Fruit fly (Drosophila melanogaster) whole organism, embryonic: ENCODE measurements around the gene Syx5.

Experiments used
- Aef1 ChIP-seq: fragments of 200-800 bp; sonication (Bioruptor generic); IDR thresholded peaks from 3 replicates; pipeline ENCODE4 v1.3.6; 2022; ENCODE audit warnings: missing biosample characterization, missing genetic modification characterization
- Antp ChIP-seq: fragments of 200-800 bp; sonication (Bioruptor generic); optimal IDR thresholded peaks from 3 replicates; lab custom pipeline; 2016; ENCODE audit warnings: missing biosample characterization, missing genetic modification characterization
- BtbVII ChIP-seq: fragments of 200-800 bp; sonication (Bioruptor generic); optimal IDR thresholded peaks from 3 replicates; lab custom pipeline; 2017; ENCODE audit warnings: missing biosample characterization, mild to moderate bottlenecking, missing genetic modification characterization
- CG10274 ChIP-seq: fragments of 200-800 bp; sonication (Bioruptor generic); optimal IDR thresholded peaks from 3 replicates; lab custom pipeline; 2017; ENCODE audit warnings: missing biosample characterization, mild to moderate bottlenecking, missing genetic modification characterization
- CG10431 ChIP-seq: fragments of 200-800 bp; sonication (Bioruptor generic); optimal IDR thresholded peaks from 3 replicates; lab custom pipeline; 2018; ENCODE audit warnings: missing biosample characterization, mild to moderate bottlenecking, missing genetic modification characterization
- CG10543 ChIP-seq: fragments of 200-800 bp; sonication (Bioruptor generic); optimal IDR thresholded peaks from 3 replicates; lab custom pipeline; 2017; ENCODE audit warnings: missing biosample characterization, mild to moderate bottlenecking, missing genetic modification characterization, moderate library complexity
- CG11456 ChIP-seq: fragments of 200-800 bp; sonication (Bioruptor generic); IDR thresholded peaks from 3 replicates; pipeline ENCODE4 v1.3.6; 2022; ENCODE audit warnings: missing biosample characterization, missing genetic modification characterization
- CG11723 ChIP-seq: fragments of 200-800 bp; sonication (Bioruptor generic); optimal IDR thresholded peaks from 2 replicates; lab custom pipeline; 2017; ENCODE audit warnings: missing biosample characterization, mild to moderate bottlenecking, missing genetic modification characterization
- CG12769 ChIP-seq: fragments of 200-800 bp; sonication (Bioruptor generic); optimal IDR thresholded peaks from 2 replicates; lab custom pipeline; 2019; ENCODE audit warnings: missing biosample characterization, mild to moderate bottlenecking, missing genetic modification characterization, moderate library complexity
- CG14050 ChIP-seq: fragments of 200-800 bp; sonication (Bioruptor generic); IDR thresholded peaks from 3 replicates; pipeline ENCODE4 v1.3.6; 2022; ENCODE audit warnings: missing biosample characterization, missing genetic modification characterization
- CG15011 ChIP-seq: fragments of 200-800 bp; sonication (Bioruptor generic); optimal IDR thresholded peaks from 3 replicates; lab custom pipeline; 2018; ENCODE audit warnings: missing biosample characterization, mild to moderate bottlenecking, missing genetic modification characterization
- CG15073 ChIP-seq: fragments of 200-800 bp; sonication (Bioruptor generic); optimal IDR thresholded peaks from 2 replicates; lab custom pipeline; 2016; ENCODE audit warnings: missing biosample characterization, missing genetic modification characterization
- CG16815 ChIP-seq: fragments of 200-800 bp; sonication (Bioruptor generic); optimal IDR thresholded peaks from 3 replicates; lab custom pipeline; 2017; ENCODE audit warnings: missing biosample characterization, mild to moderate bottlenecking, missing genetic modification characterization
- CG17328 ChIP-seq: fragments of 200-800 bp; sonication (Bioruptor generic); IDR thresholded peaks from 2 replicates; pipeline ENCODE4 v1.3.6; 2022; ENCODE audit warnings: missing biosample characterization, missing genetic modification characterization
- CG17385 ChIP-seq: fragments of 200-800 bp; sonication (Bioruptor generic); optimal IDR thresholded peaks from 3 replicates; lab custom pipeline; 2018; ENCODE audit warnings: missing biosample characterization, mild to moderate bottlenecking, missing genetic modification characterization
- CG1832 ChIP-seq: fragments of 200-800 bp; sonication (Bioruptor generic); optimal IDR thresholded peaks from 2 replicates; lab custom pipeline; 2017; ENCODE audit warnings: missing biosample characterization, mild to moderate bottlenecking, missing genetic modification characterization, inconsistent platforms
- CG2712 ChIP-seq: fragments of 200-800 bp; optimal IDR thresholded peaks from 3 replicates; lab custom pipeline; 2019; ENCODE audit warnings: missing biosample characterization, mild to moderate bottlenecking, missing genetic modification characterization, moderate library complexity
- CG30020 ChIP-seq: fragments of 200-800 bp; optimal IDR thresholded peaks from 2 replicates; lab custom pipeline; 2019; ENCODE audit warnings: missing biosample characterization, mild to moderate bottlenecking, missing genetic modification characterization, moderate library complexity
- CG31365 ChIP-seq: fragments of 200-800 bp; sonication (Bioruptor generic); optimal IDR thresholded peaks from 2 replicates; lab custom pipeline; 2018; ENCODE audit warnings: missing biosample characterization, mild to moderate bottlenecking, missing genetic modification characterization
- CG34376 ChIP-seq: fragments of 200-800 bp; sonication (Bioruptor generic); optimal IDR thresholded peaks from 2 replicates; lab custom pipeline; 2018; ENCODE audit warnings: missing biosample characterization, mild to moderate bottlenecking, missing genetic modification characterization
- CG4854 ChIP-seq: fragments of 200-800 bp; sonication (Bioruptor generic); optimal IDR thresholded peaks from 2 replicates; lab custom pipeline; 2016; ENCODE audit warnings: missing biosample characterization, missing genetic modification characterization, inconsistent platforms
- CG7745 ChIP-seq: fragments of 200-800 bp; sonication (Bioruptor generic); optimal IDR thresholded peaks from 2 replicates; lab custom pipeline; 2018; ENCODE audit warnings: missing biosample characterization, mild to moderate bottlenecking, missing genetic modification characterization, moderate library complexity
- CG7786 ChIP-seq: fragments of 200-800 bp; sonication (Bioruptor generic); optimal IDR thresholded peaks from 2 replicates; lab custom pipeline; 2016; ENCODE audit warnings: missing biosample characterization, missing genetic modification characterization
- CG8359 ChIP-seq: fragments of 200-800 bp; sonication (Bioruptor generic); optimal IDR thresholded peaks from 2 replicates; lab custom pipeline; 2017; ENCODE audit warnings: missing biosample characterization, mild to moderate bottlenecking, missing genetic modification characterization, borderline replicate concordance
- CrebB ChIP-seq: fragments of 200-800 bp; sonication (Bioruptor generic); optimal IDR thresholded peaks from 3 replicates; lab custom pipeline; 2018; ENCODE audit warnings: missing biosample characterization, mild to moderate bottlenecking, missing genetic modification characterization
- Dad ChIP-seq: fragments of 200-800 bp; sonication (Bioruptor generic); optimal IDR thresholded peaks from 3 replicates; lab custom pipeline; 2016; ENCODE audit warnings: missing biosample characterization, missing genetic modification characterization
- Jarid2 ChIP-seq: fragments of 200-800 bp; sonication (Bioruptor generic); optimal IDR thresholded peaks from 3 replicates; lab custom pipeline; 2017; ENCODE audit warnings: mild to moderate bottlenecking, missing biosample characterization, missing genetic modification reagents, missing genetic modification characterization
- Med ChIP-seq: fragments of 200-800 bp; sonication (Bioruptor generic); peaks from one replicate; lab custom pipeline; 2016; ENCODE audit warnings: missing biosample characterization, missing genetic modification characterization, mild to moderate bottlenecking, inconsistent platforms, moderate library complexity
- Meics ChIP-seq: fragments of 200-800 bp; sonication (Bioruptor generic); optimal IDR thresholded peaks from 2 replicates; lab custom pipeline; 2017; ENCODE audit warnings: missing biosample characterization, mild to moderate bottlenecking, missing genetic modification characterization
- NC2α ChIP-seq: fragments of 200-800 bp; sonication (Bioruptor generic); optimal IDR thresholded peaks from 2 replicates; lab custom pipeline; 2016; ENCODE audit warnings: missing biosample characterization, missing genetic modification characterization
- NFAT ChIP-seq: fragments of 200-800 bp; sonication (Bioruptor generic); IDR thresholded peaks from 2 replicates; pipeline ENCODE4 v1.3.6; 2022; ENCODE audit warnings: missing biosample characterization, missing genetic modification characterization
- NK7.1 ChIP-seq: fragments of 200-800 bp; sonication (Bioruptor generic); optimal IDR thresholded peaks from 3 replicates; lab custom pipeline; 2016; ENCODE audit warnings: missing biosample characterization, missing genetic modification characterization
- Rfx ChIP-seq: fragments of 200-800 bp; sonication (Bioruptor generic); IDR thresholded peaks from 2 replicates; pipeline ENCODE4 v1.3.6; 2022; ENCODE audit warnings: missing biosample characterization, missing genetic modification characterization
- Ssrp ChIP-seq: fragments of 200-800 bp; sonication (Bioruptor generic); optimal IDR thresholded peaks from 2 replicates; lab custom pipeline; 2018; ENCODE audit warnings: missing biosample characterization, mild to moderate bottlenecking, missing genetic modification characterization, moderate library complexity
- bcd ChIP-seq: fragments of 200-800 bp; sonication (Bioruptor generic); optimal IDR thresholded peaks from 2 replicates; lab custom pipeline; 2017; ENCODE audit warnings: missing biosample characterization, mild to moderate bottlenecking, missing genetic modification characterization
- chif ChIP-seq, 2 experiments: fragments of 200-800 bp; sonication (Bioruptor generic); optimal IDR thresholded peaks; 3 replicates each; lab custom pipeline; 2016; ENCODE audit warnings: missing biosample characterization in 2 of 2, missing genetic modification characterization in 2 of 2
- exex ChIP-seq: fragments of 200-800 bp; sonication (Bioruptor generic); optimal IDR thresholded peaks from 4 replicates; lab custom pipeline; 2018; ENCODE audit warnings: missing biosample characterization, mild to moderate bottlenecking, missing genetic modification characterization, moderate library complexity
- gcm2 ChIP-seq: fragments of 200-800 bp; sonication (Bioruptor generic); optimal IDR thresholded peaks from 2 replicates; lab custom pipeline; 2016; ENCODE audit warnings: missing biosample characterization, missing genetic modification characterization
- gfzf ChIP-seq: fragments of 200-800 bp; sonication (Bioruptor generic); optimal IDR thresholded peaks from 2 replicates; lab custom pipeline; 2016; ENCODE audit warnings: missing biosample characterization, mild to moderate bottlenecking, missing genetic modification characterization, moderate library complexity
- gsb ChIP-seq: fragments of 200-800 bp; sonication (Bioruptor generic); IDR thresholded peaks from 2 replicates; pipeline ENCODE4 v1.3.6; 2022; ENCODE audit warnings: missing biosample characterization, missing genetic modification characterization
- gsb-n ChIP-seq: fragments of 200-800 bp; sonication (Bioruptor generic); optimal IDR thresholded peaks from 3 replicates; lab custom pipeline; 2018; ENCODE audit warnings: missing biosample characterization, mild to moderate bottlenecking, missing genetic modification characterization
- hkb ChIP-seq, 2 experiments: fragments of 200-800 bp in 1 of 2; fragments of >200 bp in 1 of 2; sonication (Bioruptor generic) in 1 of 2; IDR thresholded peaks in 1 of 2; optimal IDR thresholded peaks in 1 of 2; 2 replicates each; pipeline versions ENCODE4 v1.3.6 to Lab custom; 2017 to 2022; ENCODE audit warnings: missing biosample characterization in 1 of 2, missing genetic modification characterization in 1 of 2
- hth ChIP-seq: fragments of >200 bp; optimal IDR thresholded peaks from 2 replicates; lab custom pipeline; 2017; ENCODE audit warnings: inconsistent platforms
- ken ChIP-seq: fragments of 200-800 bp; sonication (Bioruptor generic); IDR thresholded peaks from 3 replicates; pipeline ENCODE4 v1.3.6; 2022; ENCODE audit warnings: missing biosample characterization, missing genetic modification characterization
- klu ChIP-seq: fragments of 200-800 bp; sonication (Bioruptor generic); IDR thresholded peaks from 2 replicates; pipeline ENCODE4 v1.3.6; 2022; ENCODE audit warnings: missing biosample characterization, missing genetic modification characterization
- lab ChIP-seq: fragments of 200-800 bp; sonication (Bioruptor generic); optimal IDR thresholded peaks from 3 replicates; lab custom pipeline; 2017; ENCODE audit warnings: missing biosample characterization, missing genetic modification characterization, mild to moderate bottlenecking, moderate library complexity, missing genetic modification reagents
- maf-S ChIP-seq: fragments of 200-800 bp; sonication (Bioruptor generic); optimal IDR thresholded peaks from 2 replicates; lab custom pipeline; 2016; ENCODE audit warnings: missing biosample characterization, missing genetic modification characterization
- mld ChIP-seq: fragments of 200-800 bp; sonication (Bioruptor generic); IDR thresholded peaks from 3 replicates; pipeline ENCODE4 v1.3.6; 2022; ENCODE audit warnings: missing biosample characterization, missing genetic modification characterization; ENCODE audit not compliant: partially characterized antibody
- seq ChIP-seq: fragments of 200-800 bp; sonication (Bioruptor generic); IDR thresholded peaks from 2 replicates; pipeline ENCODE4 v1.3.6; 2022; ENCODE audit warnings: missing biosample characterization, missing genetic modification characterization
- sna ChIP-seq: fragments of 200-800 bp; sonication (Bioruptor generic); IDR thresholded peaks from 2 replicates; pipeline ENCODE4 v1.3.6; 2022; ENCODE audit warnings: missing biosample characterization, missing genetic modification characterization; ENCODE audit not compliant: partially characterized antibody
- tio ChIP-seq: fragments of 200-800 bp; sonication (Bioruptor generic); optimal IDR thresholded peaks from 2 replicates; lab custom pipeline; 2017; ENCODE audit warnings: missing biosample characterization, missing genetic modification characterization, inconsistent platforms

Syx5 gene

dm6 chr2L:16272730-16273129 lies 34.4 kb upstream of the Syx5 start (continued):
- TF ChIP-seq Med (GFP tag; lab: Kevin White, UChicago) (peak; percentile 83), NC2α (no peak), hth (lab: Kevin White, UChicago) (no peak), Dad (no peak), CG15073 (GFP tag; lab: Kevin White, UChicago) (no peak), Antp (GFP tag; lab: Kevin White, UChicago) (no peak), CG11456 (GFP tag; lab: Robert Waterston, UW) (no peak), tio (GFP tag; lab: Kevin White, UChicago) (no peak), CG15011 (GFP tag; lab: Kevin White, UChicago) (no peak), Meics (GFP tag; lab: Kevin White, UChicago) (peak; percentile 50), Aef1 (GFP tag; lab: Robert Waterston, UW) (no peak), ken (GFP tag; lab: Robert Waterston, UW) (no peak), CG10274 (GFP tag; lab: Kevin White, UChicago) (no peak), CG12769 (tag; lab: Kevin White, UChicago) (peak; percentile 56), sna (no peak), NFAT (GFP tag; lab: Robert Waterston, UW) (no peak), CG10431 (peak; percentile 34), CG4854 (no peak), BtbVII (GFP tag; lab: Kevin White, UChicago) (peak; percentile 46), CG17385 (GFP tag; lab: Kevin White, UChicago) (peak; percentile 17), klu (GFP tag; lab: Robert Waterston, UW) (no peak), chif (GFP tag; optimal IDR thresholded peaks at IDR 0.05; lab: Kevin White, UChicago) (no peak), gsb-n (tag; lab: Kevin White, UChicago) (no peak), CG1832 (GFP tag; lab: Kevin White, UChicago) (no peak), CG2712 (peak; percentile 2), CG7786 (GFP tag; lab: Kevin White, UChicago) (no peak), gfzf (GFP tag; lab: Kevin White, UChicago) (no peak), hkb (optimal IDR thresholded peaks at IDR 0.05; lab: Kevin White, UChicago) (no peak), hkb (GFP tag; IDR thresholded peaks at IDR 0.05; lab: Robert Waterston, UW) (no peak), CG34376 (GFP tag; lab: Kevin White, UChicago) (peak; percentile 71), mld (no peak), CG16815 (GFP tag; lab: Kevin White, UChicago) (no peak), exex (tag; lab: Kevin White, UChicago) (peak; percentile 29), gcm2 (GFP tag; lab: Kevin White, UChicago) (no peak), seq (GFP tag; lab: Robert Waterston, UW) (no peak; the same call in 1 of the 2 replicates), CG10543 (GFP tag; lab: Kevin White, UChicago) (peak; percentile 77), bcd (no peak), CG8359 (no peak), Jarid2 (GFP tag; lab: Kevin White, UChicago) (no peak), CrebB (tag; lab: Kevin White, UChicago) (peak; percentile 26), CG14050 (no peak), CG17328 (GFP tag; lab: Robert Waterston, UW) (0 out of 2 replicates have a peak, but pooled peaks have one; percentile 31), NK7.1 (GFP tag; lab: Kevin White, UChicago) (no peak), CG7745 (tag; lab: Kevin White, UChicago) (peak; percentile 93), CG11723 (GFP tag; lab: Kevin White, UChicago) (peak; percentile 24), maf-S (no peak), Ssrp (tag; lab: Kevin White, UChicago) (no peak), CG30020 (tag; lab: Kevin White, UChicago) (no peak), CG31365 (peak; percentile 30), gsb (GFP tag; lab: Robert Waterston, UW) (no peak), lab (GFP tag; lab: Kevin White, UChicago) (peak; percentile 80), Rfx (GFP tag; lab: Robert Waterston, UW) (peak; percentile 32; the same call in 1 of the 2 replicates)
